Fruit fly (Drosophila melanogaster) S2 (cell line): Measurements from ENCODE around the gene OtopLa.

Experiments
- CG8478 ChIP-seq: fragments of >200 bp; optimal IDR thresholded peaks from 2 replicates; lab custom pipeline; 2018
- CTCF ChIP-seq, 2 experiments: fragments of >200 bp; optimal IDR thresholded peaks; 2 replicates each; lab custom pipeline; 2018

DNA sequence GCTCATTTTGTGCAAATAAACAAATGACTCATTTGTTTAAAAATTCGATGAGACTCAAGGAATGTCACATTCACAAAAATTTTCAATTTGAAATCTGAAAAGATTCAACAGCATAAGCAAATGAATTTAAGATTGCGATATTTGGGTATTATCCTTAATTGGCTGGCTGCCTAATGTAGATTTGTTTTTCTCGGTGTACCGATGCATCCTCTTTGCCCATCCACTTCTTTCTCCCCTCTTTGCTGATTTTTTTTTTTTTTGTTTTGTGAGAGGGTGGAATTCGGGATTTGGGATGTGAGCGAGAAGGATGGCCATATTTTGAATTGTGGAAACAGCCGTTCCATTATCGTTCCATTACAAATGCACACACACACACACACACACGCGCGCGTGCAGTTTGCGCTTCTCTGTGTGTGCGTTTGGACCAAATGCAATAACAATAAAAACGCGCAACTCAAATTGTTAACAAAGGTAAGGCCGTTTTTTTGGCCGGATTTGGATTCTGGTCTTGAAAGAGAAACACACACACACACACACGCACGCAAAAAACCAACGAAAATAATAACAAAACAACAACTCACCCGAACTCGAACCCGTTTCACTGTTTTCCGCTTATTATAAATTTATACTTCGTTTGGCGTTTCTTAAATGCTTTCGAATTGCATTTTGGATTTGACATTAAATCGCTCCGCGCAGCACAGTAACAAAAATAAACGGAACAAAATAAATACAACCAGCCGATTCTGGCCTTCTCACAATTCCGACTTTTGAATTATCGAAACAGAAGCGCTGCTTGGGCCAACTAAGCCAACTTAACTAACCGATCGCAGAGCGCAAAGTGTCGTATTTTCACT, 31.0 kb upstream of the OtopLa start:
- TF ChIP-seq CTCF (optimal IDR thresholded peaks at IDR 0.05; lab: Kevin White, UChicago) (no peak), CG8478 (lab: Kevin White, UChicago) (no peak)
